Worm (Caenorhabditis elegans) whole organism, young adult: Measurements from ENCODE around the gene acs-7.

Experiments
- B0336.3 ChIP-seq: fragments of 200-800 bp; sonication (Bioruptor generic); IDR thresholded peaks from 2 replicates; pipeline ENCODE4 v1.3.6; 2022; ENCODE audit warnings: missing genetic modification characterization, missing compliant biosample characterization
- F37B4.10 ChIP-seq: fragments of 200-800 bp; sonication (Bioruptor generic); IDR thresholded peaks from 2 replicates; pipeline ENCODE4 v1.3.6; 2022; ENCODE audit warnings: missing genetic modification characterization, missing compliant biosample characterization
- T07F8.4 ChIP-seq: sonication (generic microtip); optimal IDR thresholded peaks from 2 replicates; lab custom pipeline; 2016; ENCODE audit warnings: mild to moderate bottlenecking, missing genetic modification characterization, moderate library complexity, missing compliant biosample characterization
- T26A5.8 ChIP-seq: sonication (generic microtip); optimal IDR thresholded peaks from 2 replicates; lab custom pipeline; 2016; ENCODE audit warnings: missing genetic modification characterization, missing compliant biosample characterization
- Y53F4B.3 ChIP-seq: fragments of 200-800 bp; sonication (Bioruptor generic); IDR thresholded peaks from 2 replicates; pipeline ENCODE4 v1.3.6; 2022; ENCODE audit warnings: missing genetic modification reagents, missing genetic modification characterization, missing compliant biosample characterization
- Y67H2A.10 ChIP-seq: fragments of 200-800 bp; sonication (Bioruptor generic); conservative IDR thresholded peaks from 2 replicates; pipeline ENCODE4 v1.3.6; 2022; ENCODE audit warnings: missing genetic modification reagents, missing genetic modification characterization, missing compliant biosample characterization
- ZK185.1 ChIP-seq: sonication (generic microtip); optimal IDR thresholded peaks from 2 replicates; lab custom pipeline; 2016; ENCODE audit warnings: mild to moderate bottlenecking, missing genetic modification characterization, missing compliant biosample characterization; ENCODE audit not compliant: poor library complexity, severe bottlenecking
- aptf-2 ChIP-seq: fragments of 200-800 bp; sonication (Bioruptor generic); conservative IDR thresholded peaks from 2 replicates; pipeline ENCODE4 v1.3.6; 2022; ENCODE audit warnings: missing genetic modification reagents, missing genetic modification characterization, missing compliant biosample characterization
- attf-6 ChIP-seq: fragments of 200-800 bp; sonication (Bioruptor generic); IDR thresholded peaks from 2 replicates; pipeline ENCODE4 v1.3.6; 2022; ENCODE audit warnings: missing genetic modification reagents, missing genetic modification characterization, missing compliant biosample characterization
- ccch-3 ChIP-seq: fragments of 200-800 bp; sonication (Bioruptor generic); optimal IDR thresholded peaks from 2 replicates; lab custom pipeline; 2018; ENCODE audit warnings: mild to moderate bottlenecking, missing genetic modification characterization, missing compliant biosample characterization
- dpl-1 ChIP-seq: fragments of 150-350 bp; optimal IDR thresholded peaks from 2 replicates; lab custom pipeline; 2014; ENCODE audit warnings: missing biosample characterization, missing genetic modification reagents, missing genetic modification characterization
- ets-4 ChIP-seq: fragments of 200-800 bp; sonication (Bioruptor generic); optimal IDR thresholded peaks from 2 replicates; lab custom pipeline; 2018; ENCODE audit warnings: mild to moderate bottlenecking, missing genetic modification characterization, missing compliant biosample characterization
- fkh-3 ChIP-seq: sonication (generic microtip); optimal IDR thresholded peaks from 2 replicates; lab custom pipeline; 2016; ENCODE audit warnings: mild to moderate bottlenecking, missing genetic modification characterization, missing compliant biosample characterization
- gei-17 ChIP-seq: fragments of 200-800 bp; sonication (Bioruptor generic); optimal IDR thresholded peaks from 2 replicates; lab custom pipeline; 2018; ENCODE audit warnings: mild to moderate bottlenecking, missing genetic modification characterization, missing compliant biosample characterization
- him-1 ChIP-seq: sonication (generic microtip); optimal IDR thresholded peaks from 2 replicates; lab custom pipeline; 2016; ENCODE audit warnings: missing genotype, missing genetic modification reagents, missing genetic modification characterization, missing compliant biosample characterization
- hlh-26 ChIP-seq: fragments of 200-800 bp; sonication (Bioruptor generic); conservative IDR thresholded peaks from 2 replicates; pipeline ENCODE4 v1.3.6; 2022; ENCODE audit warnings: missing genetic modification reagents, missing genetic modification characterization, missing compliant biosample characterization
- hmg-1.2 ChIP-seq: fragments of 200-800 bp; sonication (Bioruptor generic); IDR thresholded peaks from 2 replicates; pipeline ENCODE4 v1.3.6; 2022; ENCODE audit warnings: missing genetic modification reagents, missing genetic modification characterization, missing compliant biosample characterization
- hrde-1 ChIP-seq: sonication (generic microtip); optimal IDR thresholded peaks from 2 replicates; lab custom pipeline; 2016; ENCODE audit warnings: missing genetic modification characterization, mild to moderate bottlenecking, missing compliant biosample characterization, moderate library complexity, missing genotype, missing genetic modification reagents, borderline replicate concordance
- hsf-1 ChIP-seq: fragments of 200-800 bp; sonication (Bioruptor generic); IDR thresholded peaks from 2 replicates; pipeline ENCODE4 v1.3.6; 2022; ENCODE audit warnings: missing genetic modification reagents, missing genetic modification characterization, missing compliant biosample characterization
- lag-1 ChIP-seq: fragments of 200-800 bp; sonication (Bioruptor generic); IDR thresholded peaks from 2 replicates; pipeline ENCODE4 v1.3.6; 2022; ENCODE audit warnings: missing genetic modification reagents, missing genetic modification characterization, missing compliant biosample characterization
- lin-35 ChIP-seq, 3 experiments: fragments of 150-350 bp in 2 of 3; sonication (generic microtip) in 1 of 3; optimal IDR thresholded peaks; 2 replicates each; lab custom pipeline; 2014 to 2018; ENCODE audit warnings: missing biosample characterization in 3 of 3, missing genetic modification characterization in 3 of 3, missing genetic modification reagents in 3 of 3
- madf-10 ChIP-seq: sonication (generic microtip); optimal IDR thresholded peaks from 2 replicates; lab custom pipeline; 2016; ENCODE audit warnings: mild to moderate bottlenecking, missing genetic modification characterization, missing compliant biosample characterization
- mxl-1 ChIP-seq: sonication (generic microtip); optimal IDR thresholded peaks from 2 replicates; lab custom pipeline; 2016; ENCODE audit warnings: missing genetic modification characterization, missing compliant biosample characterization
- nhr-90 ChIP-seq: sonication (generic microtip); optimal IDR thresholded peaks from 2 replicates; lab custom pipeline; 2016; ENCODE audit warnings: missing genotype, mild to moderate bottlenecking, missing genetic modification characterization, missing compliant biosample characterization
- pbrm-1 ChIP-seq: fragments of 200-800 bp; sonication (Bioruptor generic); IDR thresholded peaks from 2 replicates; pipeline ENCODE4 v1.3.6; 2022; ENCODE audit warnings: missing genetic modification reagents, missing genetic modification characterization, missing compliant biosample characterization
- sdz-38 ChIP-seq: sonication (generic microtip); optimal IDR thresholded peaks from 2 replicates; lab custom pipeline; 2016; ENCODE audit warnings: missing genotype, missing genetic modification characterization, missing compliant biosample characterization
- snpc-1.1 ChIP-seq: sonication (generic microtip); optimal IDR thresholded peaks from 2 replicates; lab custom pipeline; 2017; ENCODE audit warnings: missing genetic modification characterization, mild to moderate bottlenecking, missing compliant biosample characterization, antibody characterized with exemption, moderate library complexity, missing genotype, missing genetic modification reagents; ENCODE audit not compliant: insufficient read depth
- snpc-1.3 ChIP-seq: sonication (generic microtip); optimal IDR thresholded peaks from 2 replicates; lab custom pipeline; 2017; ENCODE audit warnings: missing genetic modification characterization, mild to moderate bottlenecking, missing compliant biosample characterization, antibody characterized with exemption, moderate library complexity, missing genotype, missing genetic modification reagents; ENCODE audit not compliant: insufficient read depth
- snpc-3.4 ChIP-seq: sonication (generic microtip); optimal IDR thresholded peaks from 2 replicates; lab custom pipeline; 2017; ENCODE audit warnings: missing genetic modification characterization, mild to moderate bottlenecking, missing compliant biosample characterization, antibody characterized with exemption, moderate library complexity, missing genotype, missing genetic modification reagents
- snpc-4 ChIP-seq, 5 experiments: fragments of 150-350 bp in 1 of 5; sonication (generic microtip) in 4 of 5; optimal IDR thresholded peaks; 2 replicates each; lab custom pipeline; 2014 to 2018; ENCODE audit warnings: missing genetic modification characterization in 5 of 5, missing biosample characterization in 3 of 5, antibody characterized with exemption in 2 of 5, mild to moderate bottlenecking in 2 of 5, missing compliant biosample characterization in 2 of 5, missing genotype in 2 of 5, moderate library complexity in 2 of 5, missing genetic modification reagents in 1 of 5
- somi-1 ChIP-seq: fragments of 200-800 bp; sonication (Bioruptor generic); optimal IDR thresholded peaks from 2 replicates; lab custom pipeline; 2018; ENCODE audit warnings: mild to moderate bottlenecking, missing genetic modification characterization, missing compliant biosample characterization
- tbp1 ChIP-seq: fragments of 200-800 bp; sonication (Bioruptor generic); optimal IDR thresholded peaks from 2 replicates; lab custom pipeline; 2018; ENCODE audit warnings: mild to moderate bottlenecking, missing genetic modification characterization, missing compliant biosample characterization
- tbx-9 ChIP-seq: sonication (generic microtip); optimal IDR thresholded peaks from 2 replicates; lab custom pipeline; 2016; ENCODE audit warnings: borderline replicate concordance, missing genetic modification characterization, inconsistent platforms, missing compliant biosample characterization
- tlf-1 ChIP-seq: fragments of 200-800 bp; sonication (Bioruptor generic); optimal IDR thresholded peaks from 2 replicates; lab custom pipeline; 2018; ENCODE audit warnings: mild to moderate bottlenecking, missing genetic modification characterization, missing compliant biosample characterization

The acs-7 gene

ce11 chrII:9329474-9329873, 37.7 kb downstream of the acs-7 start, which contains the start of gene wbp-2:
Gene wbp-2 (plus strand): TSS chrII:9329774.
- no peak for TF ChIP-seq F37B4.10 (GFP tag; lab: Robert Waterston, UW)
- TF ChIP-seq B0336.3: no peak
- 0 out of 2 replicates have a peak, but pooled peaks have one; percentile 7 for TF ChIP-seq hmg-1.2 (GFP tag; lab: Robert Waterston, UW)
- no peak for TF ChIP-seq Y67H2A.10 (GFP tag; lab: Robert Waterston, UW)
- TF ChIP-seq hlh-26 (GFP tag; lab: Robert Waterston, UW): no peak
- TF ChIP-seq snpc-1.3 (tag; lab: Kevin White, UChicago): no peak
- TF ChIP-seq ccch-3 (GFP tag; lab: Kevin White, UChicago): no peak

DNA sequence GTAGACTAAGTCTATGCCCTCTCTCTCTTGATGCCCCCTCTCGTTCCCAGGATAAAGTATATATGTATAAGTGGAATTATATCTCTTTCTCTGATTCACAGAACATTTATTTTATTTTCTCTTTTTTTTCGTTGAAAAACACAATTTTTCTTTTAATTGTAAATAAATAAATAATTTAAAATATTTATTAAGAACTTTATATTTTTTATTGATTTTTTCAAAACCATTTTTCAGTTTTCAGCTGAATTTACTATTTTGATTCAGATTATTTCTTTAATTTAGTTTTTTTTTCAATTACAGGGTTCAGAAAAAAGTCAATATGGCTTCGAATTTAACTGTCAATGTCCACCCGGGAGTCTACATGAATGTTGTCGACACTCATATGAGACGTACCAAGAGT, 39.5 kb downstream of the acs-7 start, which contains the start of gene eif-3.F:
Gene eif-3.F, plus strand, starts transcription at position 301 of the 400 bp plus-strand sequence.
- TF ChIP-seq mxl-1 (tag; lab: Kevin White, UChicago): no peak
- no peak for TF ChIP-seq madf-10
- no peak for TF ChIP-seq aptf-2 (GFP tag; lab: Robert Waterston, UW)
- TF ChIP-seq snpc-3.4 (tag; lab: Kevin White, UChicago): no peak
- TF ChIP-seq nhr-90 (tag; lab: Kevin White, UChicago): no peak
- no peak for TF ChIP-seq attf-6 (GFP tag; lab: Robert Waterston, UW)
- no peak for TF ChIP-seq dpl-1 (GFP tag; lab: Kevin White, UChicago)
- TF ChIP-seq sdz-38 (tag; lab: Kevin White, UChicago): no peak
- no peak for TF ChIP-seq tbx-9
- TF ChIP-seq tlf-1 (GFP tag; lab: Kevin White, UChicago): no peak
- TF ChIP-seq ets-4: no peak
- TF ChIP-seq hsf-1 (GFP tag; lab: Robert Waterston, UW): no peak
- no peak for TF ChIP-seq gei-17 (GFP tag; lab: Kevin White, UChicago)
- no peak for TF ChIP-seq T26A5.8 (tag; lab: Kevin White, UChicago)
- TF ChIP-seq somi-1 (GFP tag; lab: Kevin White, UChicago): no peak

DNA sequence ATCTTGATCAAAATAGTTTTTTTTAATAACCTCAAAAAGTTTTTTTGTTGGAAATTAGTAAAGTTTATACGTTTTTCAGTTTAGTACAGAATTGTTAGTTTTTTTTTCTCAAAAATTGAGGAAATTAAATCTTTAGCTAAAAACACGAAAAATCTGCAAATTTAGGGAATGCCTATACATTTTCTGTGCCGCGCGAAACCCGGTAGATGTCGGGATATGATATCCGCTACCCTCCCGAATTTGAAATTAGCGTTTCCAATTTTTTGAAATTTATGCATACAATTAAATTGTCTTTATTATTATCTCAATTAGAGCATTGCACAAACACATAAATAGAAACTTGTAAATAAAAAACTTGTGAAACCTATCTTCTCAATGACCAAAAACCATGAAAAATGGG, 41.2 kb downstream of the acs-7 start:
- TF ChIP-seq tbp1: peak; percentile 2
- TF ChIP-seq lin-35 (GFP tag; optimal IDR thresholded peaks at IDR 0.05; lab: Kevin White, UChicago): no peak
- TF ChIP-seq snpc-4 (GFP tag; optimal IDR thresholded peaks at IDR 0.05; lab: Kevin White, UChicago): peak; percentile 81
- TF ChIP-seq snpc-4 (tag; optimal IDR thresholded peaks at IDR 0.05; lab: Kevin White, UChicago): peak; percentile 5 to 80 (median 59)
- TF ChIP-seq fkh-3 (tag; lab: Kevin White, UChicago): no peak
- no peak for TF ChIP-seq T07F8.4
- no peak for TF ChIP-seq lag-1 (GFP tag; lab: Robert Waterston, UW)
- TF ChIP-seq snpc-1.1 (tag; lab: Kevin White, UChicago): peak; percentile 88
- peak; percentile 32; the same call in 1 of the 2 replicates for TF ChIP-seq hmg-1.2 (GFP tag; lab: Robert Waterston, UW)
- no peak for TF ChIP-seq ZK185.1 (tag; lab: Kevin White, UChicago)
- TF ChIP-seq Y53F4B.3: no peak
- TF ChIP-seq madf-10: no peak
- TF ChIP-seq hrde-1: no peak

DNA sequence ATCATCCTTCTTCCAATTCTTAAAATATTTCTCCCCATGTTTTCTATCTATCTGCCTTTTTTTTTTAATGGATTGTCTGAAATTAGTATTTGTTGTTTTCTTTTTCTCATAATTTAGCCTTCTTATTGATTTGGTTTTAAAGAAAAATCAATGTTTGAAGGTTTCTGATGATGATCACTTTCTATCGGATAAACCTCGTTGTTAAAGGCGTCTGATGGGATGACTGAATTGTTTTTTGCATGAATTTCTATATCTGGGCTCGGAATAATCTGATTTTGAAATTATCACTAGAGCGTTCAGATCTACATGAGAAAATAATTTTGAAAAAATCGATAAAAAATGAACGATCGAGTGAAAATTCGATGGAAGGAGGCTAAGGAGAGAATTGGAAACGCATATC, 41.9 kb downstream of the acs-7 start, which contains the start of gene scp-1:
Gene scp-1, plus strand, starts transcription at position 301 of the 400 bp plus-strand sequence.
- TF ChIP-seq pbrm-1 (GFP tag; lab: Robert Waterston, UW): 0 out of 2 replicates have a peak, but pooled peaks have one; percentile 11
- TF ChIP-seq him-1 (tag; lab: Kevin White, UChicago): no peak
